Fruit fly (Drosophila melanogaster): ENCODE measurements around the gene CG13014.

Gene CG13014

dm6 chrX:16624519-16624918 lies 36.8 kb downstream of the CG13014 start:
- no peak for TF ChIP-seq salm (tag; optimal IDR thresholded peaks at IDR 0.05)
- peak; percentile 34; the same call in 1 of the 3 replicates for TF ChIP-seq z (GFP tag; IDR thresholded peaks at IDR 0.05)
- TF ChIP-seq CG10979 (tag; optimal IDR thresholded peaks at IDR 0.05): peak; percentile 40
- peak; percentile 12 for TF ChIP-seq Med (GFP tag)
- peak; percentile 89 for TF ChIP-seq CTCF (GFP tag; optimal IDR thresholded peaks at IDR 0.05)
- no peak for TF ChIP-seq Optix (GFP tag; IDR thresholded peaks at IDR 0.05)
- TF ChIP-seq nau (GFP tag; optimal IDR thresholded peaks at IDR 0.05): no peak

dm6 chrX:16632135-16632534 lies 44.5 kb downstream of the CG13014 start, which contains the start of gene CG9777:
TSS of gene CG9777 (minus strand) at chrX:16632235.
- TF ChIP-seq Sry-δ (GFP tag; optimal IDR thresholded peaks at IDR 0.05) (no peak), NC2β (GFP tag; optimal IDR thresholded peaks at IDR 0.05) (no peak), CG11695 (GFP tag; IDR thresholded peaks at IDR 0.05) (no peak), HLH4C (GFP tag; IDR thresholded peaks at IDR 0.05; ENCODE audit: partially characterized antibody) (no peak), pho (GFP tag; optimal IDR thresholded peaks at IDR 0.05) (no peak), CG3726 (GFP tag; IDR thresholded peaks at IDR 0.05) (no peak), CG3281 (GFP tag; optimal IDR thresholded peaks at IDR 0.05) (no peak), Stat92E (GFP tag; optimal IDR thresholded peaks at IDR 0.05) (no peak), Med (GFP tag) (no peak), ham (GFP tag; IDR thresholded peaks at IDR 0.05) (no peak)

dm6 chrX:16633181-16633957 lies 45.7 kb downstream of the CG13014 start:
- TF ChIP-seq CG9727 (GFP tag; optimal IDR thresholded peaks at IDR 0.05) (peak; percentile 28), BEAF-32 (GFP tag; optimal IDR thresholded peaks at IDR 0.05) (no peak), hth (optimal IDR thresholded peaks at IDR 0.05) (no peak), CG9215 (GFP tag; IDR thresholded peaks at IDR 0.05) (0 out of 2 replicates have a peak, but pooled peaks have one; percentile 14), bsh (GFP tag; optimal IDR thresholded peaks at IDR 0.05) (peak in 1 of 2 experiments; percentile 56), CG18476 (GFP tag; optimal IDR thresholded peaks at IDR 0.05) (no peak), CG11696 (GFP tag; IDR thresholded peaks at IDR 0.05) (peak; percentile 47; the same call in 1 of the 2 replicates), CG32532 (GFP tag; IDR thresholded peaks at IDR 0.05) (0 out of 2 replicates have a peak, but pooled peaks have one; percentile 9), twi (tag; optimal IDR thresholded peaks at IDR 0.05) (peak; percentile 22), gro (GFP tag; optimal IDR thresholded peaks at IDR 0.05) (no peak), CG3065 (GFP tag; optimal IDR thresholded peaks at IDR 0.05) (no peak), nom (GFP tag; optimal IDR thresholded peaks at IDR 0.05) (peak; percentile 87), CG13624 (GFP tag; optimal IDR thresholded peaks at IDR 0.05) (no peak), z (GFP tag; IDR thresholded peaks at IDR 0.05) (no peak), fd3F (GFP tag; optimal IDR thresholded peaks at IDR 0.05) (no peak), kay (GFP tag; optimal IDR thresholded peaks at IDR 0.05) (peak; percentile 33), Drgx (GFP tag; IDR thresholded peaks at IDR 0.05) (peak; percentile 28; the same call in 1 of the 2 replicates), CG8281 (tag; optimal IDR thresholded peaks at IDR 0.05) (no peak), CG10209 (GFP tag; optimal IDR thresholded peaks at IDR 0.05) (peak; percentile 4), Eip74EF (GFP tag; optimal IDR thresholded peaks at IDR 0.05) (peak in 1 of 2 experiments; percentile 68), pita (GFP tag; optimal IDR thresholded peaks at IDR 0.05) (no peak), lola (GFP tag; optimal IDR thresholded peaks at IDR 0.05) (peak in 1 of 3 experiments; percentile 10), Med (GFP tag) (peak; percentile 65), abd-A (tag; optimal IDR thresholded peaks at IDR 0.05) (no peak), Opbp (GFP tag; IDR thresholded peaks at IDR 0.05; ENCODE audit: partially characterized antibody) (no peak), CG18599 (GFP tag; optimal IDR thresholded peaks at IDR 0.05) (peak; percentile 33), row (GFP tag; IDR thresholded peaks at IDR 0.05) (peak; percentile 20; the same call in 2 of the 3 replicates), Sox102F (GFP tag; optimal IDR thresholded peaks at IDR 0.05) (no peak), CG32767 (GFP tag; IDR thresholded peaks at IDR 0.05) (no peak), dmrt11E (tag; optimal IDR thresholded peaks at IDR 0.05) (peak; percentile 4), CG9797 (GFP tag; optimal IDR thresholded peaks at IDR 0.05) (no peak)

Data from whole organism, embryonic.